Worm (Caenorhabditis elegans): ENCODE data around the gene T28F3.11.

ce11 chrIV:17263714-17264113 is 27.8 kb downstream of the T28F3.11 start:
- TF ChIP-seq ama-1 (optimal IDR thresholded peaks at IDR 0.05) (no peak), ztf-11 (tag; optimal IDR thresholded peaks at IDR 0.05) (no peak), lin-11 (tag; optimal IDR thresholded peaks at IDR 0.05) (no peak)

Measured in whole organism, L2 larva.